Worm (Caenorhabditis elegans) whole organism, late embryonic: ENCODE measurements around the gene bec-1.

Experiments
- F13H6.1 ChIP-seq: sonication (generic microtip); optimal IDR thresholded peaks from 2 replicates; lab custom pipeline; 2016; ENCODE audit warnings: missing genetic modification characterization, missing compliant biosample characterization
- ama-1 ChIP-seq: fragments of 150-350 bp; optimal IDR thresholded peaks from 2 replicates; lab custom pipeline; 2014
- ceh-24 ChIP-seq: sonication (generic microtip); optimal IDR thresholded peaks from 2 replicates; lab custom pipeline; 2016; ENCODE audit warnings: mild to moderate bottlenecking, missing genetic modification characterization, missing compliant biosample characterization
- ceh-48 ChIP-seq: sonication (generic microtip); optimal IDR thresholded peaks from 2 replicates; lab custom pipeline; 2016; ENCODE audit warnings: missing genetic modification characterization, inconsistent platforms, missing compliant biosample characterization
- ceh-9 ChIP-seq: sonication (generic microtip); optimal IDR thresholded peaks from 2 replicates; lab custom pipeline; 2016; ENCODE audit warnings: mild to moderate bottlenecking, missing genetic modification characterization, inconsistent platforms, missing compliant biosample characterization
- elt-2 ChIP-seq: sonication (generic microtip); optimal IDR thresholded peaks from 2 replicates; lab custom pipeline; 2016; ENCODE audit warnings: missing genetic modification reagents, missing genetic modification characterization, missing compliant biosample characterization
- eyg-1 ChIP-seq: sonication (generic microtip); optimal IDR thresholded peaks from 2 replicates; lab custom pipeline; 2016; ENCODE audit warnings: missing genotype, missing genetic modification characterization, missing compliant biosample characterization
- hlh-30 ChIP-seq: sonication (generic microtip); optimal IDR thresholded peaks from 2 replicates; lab custom pipeline; 2017; ENCODE audit warnings: antibody characterized with exemption, missing genetic modification characterization, missing compliant biosample characterization; ENCODE audit not compliant: insufficient read depth
- lin-11 ChIP-seq: fragments of 200-800 bp; sonication (Bioruptor generic); optimal IDR thresholded peaks from 2 replicates; lab custom pipeline; 2018; ENCODE audit warnings: mild to moderate bottlenecking, missing genetic modification characterization, missing compliant biosample characterization
- nhr-11 ChIP-seq: fragments of 150-350 bp; optimal IDR thresholded peaks from 2 replicates; lab custom pipeline; 2014; ENCODE audit warnings: missing biosample characterization, missing genetic modification characterization
- rnt-1 ChIP-seq: sonication (generic microtip); optimal IDR thresholded peaks from 2 replicates; lab custom pipeline; 2016; ENCODE audit warnings: missing genetic modification characterization, missing compliant biosample characterization
- ttx-3 ChIP-seq: sonication (generic microtip); optimal IDR thresholded peaks from 2 replicates; lab custom pipeline; 2016; ENCODE audit warnings: missing genetic modification reagents, missing genetic modification characterization, missing compliant biosample characterization

DNA sequence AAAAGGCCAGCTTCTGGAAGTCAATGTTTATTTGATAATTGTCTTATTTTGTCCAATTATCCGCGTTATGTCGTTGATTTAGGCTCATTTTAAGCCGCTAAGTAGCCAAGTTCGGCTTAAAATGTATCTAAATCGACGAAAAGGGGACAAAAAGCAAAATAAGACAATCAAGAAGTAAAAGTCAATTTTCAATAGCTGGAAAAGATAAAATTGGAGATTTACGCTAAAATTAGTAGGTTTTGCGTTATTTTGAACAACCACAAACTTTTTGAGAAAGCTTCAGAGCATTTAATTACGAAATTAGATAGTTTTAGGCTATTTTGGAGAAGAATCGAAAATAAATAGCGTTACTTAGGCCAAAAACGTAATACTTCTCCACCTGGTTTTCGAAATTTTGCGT lies 1.3 kb downstream of the bec-1 start:
- TF ChIP-seq hlh-30 (tag; lab: Kevin White, UChicago) (no peak), elt-2 (tag; lab: Kevin White, UChicago) (no peak), ceh-48 (no peak), ceh-24 (tag; lab: Kevin White, UChicago) (no peak), nhr-11 (tag; lab: Kevin White, UChicago) (no peak), eyg-1 (no peak), lin-11 (tag; lab: Kevin White, UChicago) (no peak), ceh-9 (tag; lab: Kevin White, UChicago) (no peak), F13H6.1 (no peak), ama-1 (lab: Kevin White, UChicago) (no peak), rnt-1 (tag; lab: Kevin White, UChicago) (no peak), ttx-3 (tag; lab: Kevin White, UChicago) (no peak)
